Worm (Caenorhabditis elegans): ENCODE results near the gene attf-3.

ce11 chrIII:96196-96595, 10.0 kb upstream of the attf-3 start:
- TF ChIP-seq nhr-28 (tag; optimal IDR thresholded peaks at IDR 0.05), result no peak
- TF ChIP-seq ces-1 (GFP tag; optimal IDR thresholded peaks at IDR 0.05), result peak; percentile 58
- no peak for TF ChIP-seq zip-8 (tag; optimal IDR thresholded peaks at IDR 0.05)
- no peak for TF ChIP-seq ceh-43 (GFP tag; optimal IDR thresholded peaks at IDR 0.05)
- TF ChIP-seq tbx-8 (GFP tag; optimal IDR thresholded peaks at IDR 0.05), result no peak
